Fruit fly (Drosophila melanogaster) whole organism, embryonic: Measurements from ENCODE around the gene RpL35.

Experiments
- Atf6 ChIP-seq: fragments of 200-800 bp; sonication (Bioruptor generic); IDR thresholded peaks from 2 replicates; pipeline ENCODE4 v1.3.6; 2022; ENCODE audit warnings: missing biosample characterization, missing genetic modification characterization
- BEAF-32 ChIP-seq: fragments of 200-800 bp; sonication (Bioruptor generic); optimal IDR thresholded peaks from 3 replicates; lab custom pipeline; 2017; ENCODE audit warnings: missing biosample characterization, missing genetic modification characterization, mild to moderate bottlenecking, moderate library complexity, missing genetic modification reagents
- Blimp-1 ChIP-seq: fragments of 200-800 bp; sonication (Bioruptor generic); optimal IDR thresholded peaks from 3 replicates; lab custom pipeline; 2018; ENCODE audit warnings: missing biosample characterization, missing genetic modification characterization, mild to moderate bottlenecking, moderate library complexity, missing genetic modification reagents
- CG10274 ChIP-seq: fragments of 200-800 bp; sonication (Bioruptor generic); optimal IDR thresholded peaks from 3 replicates; lab custom pipeline; 2017; ENCODE audit warnings: missing biosample characterization, mild to moderate bottlenecking, missing genetic modification characterization
- CG10959 ChIP-seq: fragments of 200-800 bp; sonication (Bioruptor generic); IDR thresholded peaks from 2 replicates; pipeline ENCODE4 v1.3.6; 2022; ENCODE audit warnings: missing biosample characterization, missing genetic modification characterization
- CG13894 ChIP-seq: fragments of 200-800 bp; sonication (Bioruptor generic); optimal IDR thresholded peaks from 3 replicates; lab custom pipeline; 2018; ENCODE audit warnings: missing biosample characterization, mild to moderate bottlenecking, missing genetic modification characterization, moderate library complexity
- CG15514 ChIP-seq: fragments of 200-800 bp; sonication (Bioruptor generic); optimal IDR thresholded peaks from 3 replicates; lab custom pipeline; 2017; ENCODE audit warnings: missing biosample characterization, missing genetic modification characterization, mild to moderate bottlenecking, moderate library complexity, missing genetic modification reagents
- CG16779 ChIP-seq: fragments of 200-800 bp; sonication (Bioruptor generic); IDR thresholded peaks from 2 replicates; pipeline ENCODE4 v1.3.6; 2022; ENCODE audit warnings: missing biosample characterization, missing genetic modification characterization
- CG17829 ChIP-seq: fragments of 200-800 bp; optimal IDR thresholded peaks from 2 replicates; lab custom pipeline; 2019; ENCODE audit warnings: missing biosample characterization, mild to moderate bottlenecking, missing genetic modification characterization, moderate library complexity
- CG30020 ChIP-seq: fragments of 200-800 bp; optimal IDR thresholded peaks from 2 replicates; lab custom pipeline; 2019; ENCODE audit warnings: missing biosample characterization, mild to moderate bottlenecking, missing genetic modification characterization, moderate library complexity
- CG31224 ChIP-seq: fragments of 200-800 bp; sonication (Bioruptor generic); IDR thresholded peaks from 2 replicates; pipeline ENCODE4 v1.3.6; 2022; ENCODE audit warnings: missing biosample characterization, missing genetic modification characterization
- CG34422 ChIP-seq: fragments of 200-800 bp; sonication (Bioruptor generic); IDR thresholded peaks from 3 replicates; pipeline ENCODE4 v1.3.6; 2022; ENCODE audit warnings: missing biosample characterization, missing genetic modification characterization
- CG4360 ChIP-seq: fragments of 200-800 bp; sonication (Bioruptor generic); IDR thresholded peaks from 2 replicates; pipeline ENCODE4 v1.3.6; 2022; ENCODE audit warnings: missing biosample characterization, missing genetic modification characterization
- CG5245 ChIP-seq: fragments of 200-800 bp; sonication (Bioruptor generic); optimal IDR thresholded peaks from 3 replicates; lab custom pipeline; 2016; ENCODE audit warnings: missing biosample characterization, missing genetic modification characterization
- CG6654 ChIP-seq: fragments of 200-800 bp; sonication (Bioruptor generic); optimal IDR thresholded peaks from 2 replicates; lab custom pipeline; 2017; ENCODE audit warnings: missing biosample characterization, mild to moderate bottlenecking, missing genetic modification characterization
- CG6683 ChIP-seq: fragments of 200-800 bp; sonication (Bioruptor generic); optimal IDR thresholded peaks from 2 replicates; lab custom pipeline; 2017; ENCODE audit warnings: missing biosample characterization, mild to moderate bottlenecking, missing genetic modification characterization, missing genetic modification reagents
- CG7556 ChIP-seq: fragments of 200-800 bp; sonication (Bioruptor generic); optimal IDR thresholded peaks from 2 replicates; lab custom pipeline; 2017; ENCODE audit warnings: missing biosample characterization, mild to moderate bottlenecking, missing genetic modification characterization
- CG8281 ChIP-seq: fragments of 200-800 bp; sonication (Bioruptor generic); optimal IDR thresholded peaks from 2 replicates; lab custom pipeline; 2018; ENCODE audit warnings: missing biosample characterization, mild to moderate bottlenecking, missing genetic modification characterization, moderate library complexity
- CG8290 ChIP-seq, 3 experiments: fragments of 200-800 bp; sonication (Bioruptor generic); optimal IDR thresholded peaks; 2 replicates each; lab custom pipeline; 2016 to 2019; ENCODE audit warnings: missing biosample characterization in 3 of 3, missing genetic modification characterization in 3 of 3, mild to moderate bottlenecking in 2 of 3, moderate library complexity in 1 of 3
- CG9727 ChIP-seq: fragments of 200-800 bp; sonication (Bioruptor generic); optimal IDR thresholded peaks from 3 replicates; lab custom pipeline; 2017; ENCODE audit warnings: missing biosample characterization, mild to moderate bottlenecking, missing genetic modification characterization
- Deaf1 ChIP-seq: fragments of 200-800 bp; optimal IDR thresholded peaks from 3 replicates; lab custom pipeline; 2019; ENCODE audit warnings: missing biosample characterization, mild to moderate bottlenecking, missing genetic modification characterization, moderate library complexity
- Dp ChIP-seq: fragments of 200-800 bp; sonication (Bioruptor generic); optimal IDR thresholded peaks from 2 replicates; lab custom pipeline; 2018; ENCODE audit warnings: missing biosample characterization, mild to moderate bottlenecking, missing genetic modification characterization, moderate library complexity
- Hand ChIP-seq: fragments of 200-800 bp; sonication (Bioruptor generic); optimal IDR thresholded peaks from 2 replicates; lab custom pipeline; 2017; ENCODE audit warnings: mild to moderate bottlenecking, missing biosample characterization, missing genetic modification reagents, missing genetic modification characterization
- Hey ChIP-seq: fragments of 200-800 bp; sonication (Bioruptor generic); optimal IDR thresholded peaks from 3 replicates; lab custom pipeline; 2018; ENCODE audit warnings: missing biosample characterization, mild to moderate bottlenecking, missing genetic modification characterization
- HmgD ChIP-seq: fragments of 200-800 bp; sonication (Bioruptor generic); optimal IDR thresholded peaks from 3 replicates; lab custom pipeline; 2016; ENCODE audit warnings: missing biosample characterization, missing genetic modification characterization
- Hmr ChIP-seq: fragments of 200-800 bp; sonication (Bioruptor generic); optimal IDR thresholded peaks from 3 replicates; lab custom pipeline; 2017; ENCODE audit warnings: mild to moderate bottlenecking, missing biosample characterization, missing genetic modification reagents, missing genetic modification characterization
- Lhr ChIP-seq: fragments of 200-800 bp; sonication (Bioruptor generic); optimal IDR thresholded peaks from 3 replicates; lab custom pipeline; 2017; ENCODE audit warnings: mild to moderate bottlenecking, missing biosample characterization, missing genetic modification reagents, missing genetic modification characterization
- Mes4 ChIP-seq: fragments of 200-800 bp; sonication (Bioruptor generic); optimal IDR thresholded peaks from 2 replicates; lab custom pipeline; 2016; ENCODE audit warnings: missing biosample characterization, missing genetic modification characterization
- Mrtf ChIP-seq: fragments of 200-800 bp; sonication (Bioruptor generic); IDR thresholded peaks from 3 replicates; pipeline ENCODE4 v1.3.6; 2022; ENCODE audit warnings: missing biosample characterization, missing genetic modification characterization
- Nf-YB ChIP-seq: fragments of 200-800 bp; sonication (Bioruptor generic); optimal IDR thresholded peaks from 3 replicates; lab custom pipeline; 2019; ENCODE audit warnings: missing biosample characterization, mild to moderate bottlenecking, missing genetic modification characterization, moderate library complexity
- Xrp1 ChIP-seq: fragments of 200-800 bp; sonication (Bioruptor generic); IDR thresholded peaks from 2 replicates; pipeline ENCODE4 v1.3.6; 2022; ENCODE audit warnings: missing biosample characterization, missing genetic modification characterization
- ash1 ChIP-seq: fragments of 200-800 bp; sonication (Bioruptor generic); optimal IDR thresholded peaks from 2 replicates; lab custom pipeline; 2018; ENCODE audit warnings: missing biosample characterization, mild to moderate bottlenecking, missing genetic modification characterization
- az2 ChIP-seq: fragments of 200-800 bp; sonication (Bioruptor generic); optimal IDR thresholded peaks from 3 replicates; lab custom pipeline; 2016; ENCODE audit warnings: missing biosample characterization, missing genetic modification characterization
- bcd ChIP-seq: fragments of 200-800 bp; sonication (Bioruptor generic); optimal IDR thresholded peaks from 2 replicates; lab custom pipeline; 2017; ENCODE audit warnings: missing biosample characterization, mild to moderate bottlenecking, missing genetic modification characterization
- ci ChIP-seq: fragments of 200-800 bp; sonication (Bioruptor generic); IDR thresholded peaks from 3 replicates; pipeline ENCODE4 v1.3.6; 2022; ENCODE audit warnings: missing biosample characterization, missing genetic modification characterization
- corto ChIP-seq: fragments of 200-800 bp; sonication (Bioruptor generic); optimal IDR thresholded peaks from 2 replicates; lab custom pipeline; 2016; ENCODE audit warnings: missing biosample characterization, mild to moderate bottlenecking, missing genetic modification characterization, moderate library complexity
- da ChIP-seq: fragments of 200-800 bp; sonication (Bioruptor generic); optimal IDR thresholded peaks from 2 replicates; lab custom pipeline; 2016; ENCODE audit warnings: missing biosample characterization, missing genetic modification characterization
- dimm ChIP-seq: fragments of 200-800 bp; sonication (Bioruptor generic); IDR thresholded peaks from 2 replicates; pipeline ENCODE4 v1.3.6; 2022; ENCODE audit warnings: missing biosample characterization, missing genetic modification characterization
- jumu ChIP-seq: fragments of 200-800 bp; sonication (Bioruptor generic); optimal IDR thresholded peaks from 3 replicates; lab custom pipeline; 2016; ENCODE audit warnings: missing biosample characterization, missing genetic modification characterization
- lmd ChIP-seq: fragments of 200-800 bp; sonication (Bioruptor generic); IDR thresholded peaks from 2 replicates; pipeline ENCODE4 v1.3.6; 2022; ENCODE audit warnings: missing biosample characterization, missing genetic modification characterization
- mirr ChIP-seq: fragments of 200-800 bp; sonication (Bioruptor generic); optimal IDR thresholded peaks from 3 replicates; lab custom pipeline; 2018; ENCODE audit warnings: missing biosample characterization, mild to moderate bottlenecking, missing genetic modification characterization
- odd ChIP-seq: fragments of 200-800 bp; sonication (Bioruptor generic); optimal IDR thresholded peaks from 2 replicates; lab custom pipeline; 2017; ENCODE audit warnings: missing biosample characterization, mild to moderate bottlenecking, missing genetic modification characterization
- otp ChIP-seq: fragments of 200-800 bp; sonication (Bioruptor generic); IDR thresholded peaks from 3 replicates; pipeline ENCODE4, ENCODE4 v1.3.6; 2022; ENCODE audit warnings: missing biosample characterization, missing genetic modification characterization
- pzg ChIP-seq: fragments of 200-800 bp; sonication (Bioruptor generic); optimal IDR thresholded peaks from 3 replicates; lab custom pipeline; 2018; ENCODE audit warnings: missing biosample characterization, mild to moderate bottlenecking, missing genetic modification characterization, moderate library complexity
- sd ChIP-seq: fragments of 200-800 bp; sonication (Bioruptor generic); optimal IDR thresholded peaks from 3 replicates; lab custom pipeline; 2018; ENCODE audit warnings: missing biosample characterization, mild to moderate bottlenecking, missing genetic modification characterization, moderate library complexity
- so ChIP-seq: fragments of 200-800 bp; sonication (Bioruptor generic); IDR thresholded peaks from 3 replicates; pipeline ENCODE4 v1.3.6; 2022; ENCODE audit warnings: missing biosample characterization, missing genetic modification characterization
- sqz ChIP-seq: fragments of 200-800 bp; sonication (Bioruptor generic); optimal IDR thresholded peaks from 3 replicates; lab custom pipeline; 2018; ENCODE audit warnings: missing biosample characterization, mild to moderate bottlenecking, missing genetic modification characterization
- stc ChIP-seq: fragments of 200-800 bp; sonication (Bioruptor generic); IDR thresholded peaks from 2 replicates; pipeline ENCODE4 v1.3.6; 2022; ENCODE audit warnings: missing biosample characterization, missing genetic modification characterization
- tap ChIP-seq: fragments of 200-800 bp; optimal IDR thresholded peaks from 3 replicates; lab custom pipeline; 2019; ENCODE audit warnings: missing biosample characterization, mild to moderate bottlenecking, missing genetic modification characterization, moderate library complexity
- vvl ChIP-seq: fragments of 200-800 bp; sonication (Bioruptor generic); IDR thresholded peaks from 2 replicates; pipeline ENCODE4 v1.3.6; 2022; ENCODE audit warnings: missing biosample characterization, missing genetic modification characterization

RpL35 gene

DNA sequence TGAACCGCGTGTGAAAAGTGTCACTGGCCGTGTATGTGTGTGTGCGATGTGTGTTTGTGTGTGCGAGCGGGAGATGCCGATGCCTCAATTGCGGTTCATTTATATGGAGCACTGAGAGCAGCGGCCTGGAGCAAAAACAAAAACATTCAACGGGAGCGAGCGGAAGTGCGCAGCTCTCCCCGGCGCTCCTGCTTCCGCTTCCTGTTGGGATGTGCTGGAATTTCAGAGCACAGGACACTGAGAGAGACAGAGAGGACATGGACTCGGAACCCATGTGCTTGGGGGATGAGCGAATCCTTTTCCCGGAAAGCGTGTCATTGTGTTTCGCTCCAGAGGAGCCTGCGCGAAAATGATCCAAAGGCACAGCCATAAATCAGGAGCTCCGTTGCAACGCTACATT, 8.0 kb upstream of the RpL35 start (continued):
- TF ChIP-seq CG10274 (GFP tag; lab: Kevin White, UChicago) (no peak), so (0 out of 3 replicates have a peak, but pooled peaks have one; percentile 13), az2 (GFP tag; lab: Kevin White, UChicago) (no peak), Hey (tag; lab: Kevin White, UChicago) (no peak), Blimp-1 (no peak), Atf6 (GFP tag; lab: Robert Waterston, UW) (0 out of 2 replicates have a peak, but pooled peaks have one; percentile 36), CG8281 (tag; lab: Kevin White, UChicago) (no peak), mirr (GFP tag; lab: Kevin White, UChicago) (peak; percentile 72), CG4360 (GFP tag; lab: Robert Waterston, UW) (no peak), Lhr (GFP tag; lab: Kevin White, UChicago) (no peak), Hand (peak; percentile 70), CG10959 (GFP tag; lab: Robert Waterston, UW) (no peak), Nf-YB (GFP tag; lab: Kevin White, UChicago) (no peak), Dp (no peak), Hmr (GFP tag; lab: Kevin White, UChicago) (peak; percentile 69), Xrp1 (no peak), vvl (peak; percentile 46; the same call in 1 of the 2 replicates), Mrtf (GFP tag; lab: Robert Waterston, UW) (no peak), CG15514 (GFP tag; lab: Kevin White, UChicago) (peak; percentile 62), CG6683 (GFP tag; lab: Kevin White, UChicago) (peak; percentile 39), BEAF-32 (no peak), CG30020 (no peak), CG34422 (GFP tag; lab: Robert Waterston, UW) (0 out of 3 replicates have a peak, but pooled peaks have one; percentile 11), stc (GFP tag; lab: Robert Waterston, UW) (peak; percentile 15; the same call in 1 of the 2 replicates), sd (tag; lab: Kevin White, UChicago) (peak; percentile 56), otp (GFP tag; lab: Robert Waterston, UW) (0 out of 3 replicates have a peak, but pooled peaks have one; percentile 27), CG31224 (no peak), jumu (GFP tag; lab: Kevin White, UChicago) (no peak), Deaf1 (tag; lab: Kevin White, UChicago) (peak; percentile 12), CG16779 (GFP tag; lab: Robert Waterston, UW) (0 out of 2 replicates have a peak, but pooled peaks have one; percentile 10), CG8290 (GFP tag; optimal IDR thresholded peaks at IDR 0.05; lab: Kevin White, UChicago) (no peak), CG8290 (tag; optimal IDR thresholded peaks at IDR 0.05; lab: Kevin White, UChicago) (peak in 1 of 2 experiments; percentile 53), ci (GFP tag; lab: Robert Waterston, UW) (peak; percentile 74; the same call in 2 of the 3 replicates), CG6654 (no peak), CG13894 (peak; percentile 42), tap (tag; lab: Kevin White, UChicago) (no peak), lmd (GFP tag; lab: Robert Waterston, UW) (no peak), odd (GFP tag; lab: Kevin White, UChicago) (peak; percentile 71), bcd (GFP tag; lab: Kevin White, UChicago) (no peak), CG7556 (GFP tag; lab: Kevin White, UChicago) (no peak), Mes4 (GFP tag; lab: Kevin White, UChicago) (no peak), CG9727 (GFP tag; lab: Kevin White, UChicago) (peak; percentile 21), sqz (no peak), CG5245 (GFP tag; lab: Kevin White, UChicago) (no peak), da (GFP tag; lab: Kevin White, UChicago) (no peak), HmgD (GFP tag; lab: Kevin White, UChicago) (no peak), corto (GFP tag; lab: Kevin White, UChicago) (no peak), pzg (GFP tag; lab: Kevin White, UChicago) (peak; percentile 0), dimm (GFP tag; lab: Robert Waterston, UW) (no peak), CG17829 (tag; lab: Kevin White, UChicago) (no peak), ash1 (GFP tag; lab: Kevin White, UChicago) (no peak)
